Worm (Caenorhabditis elegans) whole organism, dauer: ENCODE results near the gene nra-1.
"Not testable (repeated sequence)": the region's sequence is repeated elsewhere in the genome, so short reads cannot be mapped to it uniquely, and the experiment has no call there.

Experiments
- unc-62 ChIP-seq: sonication (generic microtip); optimal IDR thresholded peaks from 2 replicates; lab custom pipeline; 2017; ENCODE audit warnings: missing biosample characterization, missing genetic modification reagents, missing genetic modification characterization

nra-1 gene

ce11 chrIV:17284099-17284498 lies at the start of gene nra-1:
nra-1 (minus strand) TSS chrIV:17284199.
- TF ChIP-seq unc-62 (GFP tag; lab: Kevin White, UChicago): no peak

DNA sequence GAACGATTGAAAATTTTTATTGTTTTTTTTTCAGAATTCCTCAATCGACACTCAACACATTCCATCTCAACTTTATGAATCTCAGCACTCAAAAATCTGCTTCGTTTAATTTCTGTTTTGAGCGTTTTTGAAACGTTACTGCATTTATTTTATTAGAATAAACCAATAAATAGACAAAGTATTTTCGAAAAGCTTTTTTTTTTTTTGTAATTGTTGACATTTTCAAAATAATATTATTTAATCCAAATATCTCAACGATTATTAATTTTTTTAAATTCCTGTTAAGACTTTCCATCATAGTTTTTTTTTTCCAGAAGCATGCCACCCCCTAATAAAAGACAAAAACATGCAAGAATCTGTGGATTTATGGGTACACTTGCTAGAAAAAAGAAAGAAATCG lies 48.3 kb upstream of the nra-1 start, which contains the start of gene C49C3.7:
Gene C49C3.7, plus strand, starts transcription at position 301 of the 400 bp plus-strand sequence.
- no peak for TF ChIP-seq unc-62 (GFP tag; lab: Kevin White, UChicago)

ce11 chrIV:17331100-17331577 lies 47.1 kb upstream of the nra-1 start, which contains the start of gene C49C3.6:
C49C3.6 (plus strand) TSS chrIV:17331527.
- TF ChIP-seq unc-62 (GFP tag; lab: Kevin White, UChicago): no peak

ce11 chrIV:17328834-17329233 lies 44.8 kb upstream of the nra-1 start, which contains the start of gene ceh-88:
ceh-88 (plus strand) TSS chrIV:17329188.
- TF ChIP-seq unc-62 (GFP tag; lab: Kevin White, UChicago): no peak

DNA sequence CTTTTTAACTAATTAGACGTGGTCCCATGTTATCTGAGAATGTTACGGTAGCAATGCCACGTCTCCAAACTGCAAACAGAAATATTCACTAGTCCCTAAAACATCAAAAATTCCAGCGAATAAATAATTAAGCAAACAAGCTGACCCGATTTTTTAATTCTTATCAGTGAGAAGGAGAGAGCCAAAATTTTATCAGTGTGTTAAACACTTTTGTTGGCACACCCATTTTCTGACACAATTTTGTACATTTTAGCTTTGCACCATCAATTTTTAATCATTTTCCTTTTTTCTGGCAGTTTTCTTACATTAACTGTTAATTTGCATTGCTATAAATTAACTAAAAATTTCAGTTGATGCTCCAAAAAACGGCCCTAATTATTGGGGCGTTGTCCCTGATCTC lies 36.4 kb upstream of the nra-1 start, which contains the start of gene C49C3.4:
Gene C49C3.4, plus strand, starts transcription at position 351 of the 400 bp plus-strand sequence.
- TF ChIP-seq unc-62 (GFP tag; lab: Kevin White, UChicago): no peak

DNA sequence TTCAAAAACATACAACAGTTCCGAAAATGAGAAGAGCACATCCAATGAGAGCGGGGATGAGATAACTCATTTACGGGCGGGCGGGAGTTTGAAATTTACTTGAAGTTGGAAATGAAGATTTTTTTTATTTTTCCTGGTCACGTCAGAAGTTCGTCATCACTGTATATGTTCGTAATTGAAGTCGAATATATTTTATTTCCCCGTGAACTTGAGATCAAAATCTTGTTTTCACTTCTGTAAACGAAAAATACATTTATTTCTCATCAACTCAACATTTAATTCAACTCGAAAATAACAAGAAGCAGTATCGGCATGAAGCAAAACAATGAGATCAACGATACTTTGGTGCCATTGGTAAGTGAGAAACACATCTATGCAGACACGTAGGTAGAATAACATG lies 32.4 kb upstream of the nra-1 start, which contains the start of gene C49C3.20:
Gene C49C3.20, minus strand, starts transcription at position 101 of the 400 bp plus-strand sequence.
- no peak for TF ChIP-seq unc-62 (GFP tag; lab: Kevin White, UChicago)

DNA sequence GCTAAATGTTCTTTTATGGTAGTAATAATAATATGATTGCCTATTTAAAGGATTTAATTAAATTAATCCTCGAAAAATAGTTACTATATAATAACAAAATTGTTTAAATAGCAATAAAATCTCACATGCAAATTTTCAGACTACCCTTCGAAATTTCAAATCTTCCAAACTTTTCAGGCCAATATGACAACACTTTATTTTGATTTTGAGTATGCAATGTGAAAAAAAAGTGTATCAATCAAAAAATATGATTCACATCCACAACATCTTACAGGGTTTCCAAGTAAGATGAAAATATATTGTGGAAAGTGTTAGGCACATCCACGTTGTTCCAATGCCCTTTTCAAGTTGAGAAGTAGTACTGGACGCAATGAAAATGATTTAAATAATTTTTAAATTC lies 27.8 kb upstream of the nra-1 start, which contains the start of gene snf-9:
Gene snf-9, plus strand, starts transcription at position 301 of the 400 bp plus-strand sequence.
- no peak for TF ChIP-seq unc-62 (GFP tag; lab: Kevin White, UChicago)

ce11 chrIV:17308211-17308610 lies 24.2 kb upstream of the nra-1 start, which contains the start of gene T28F3.9:
T28F3.9 (plus strand) TSS chrIV:17308511.
- TF ChIP-seq unc-62 (GFP tag; lab: Kevin White, UChicago): no peak

ce11 chrIV:17307223-17307622 lies 23.2 kb upstream of the nra-1 start, which contains the start of gene T28F3.8:
T28F3.8 (minus strand) TSS chrIV:17307323.
- not testable (repeated sequence) for TF ChIP-seq unc-62 (GFP tag; lab: Kevin White, UChicago)

- TF ChIP-seq unc-62 (GFP tag; lab: Kevin White, UChicago): no peak
Observed at ce11 chrIV:17301933-17302332, 17.9 kb upstream of the nra-1 start, which contains the start of gene ifta-2. ifta-2 (minus strand) TSS chrIV:17302033.

DNA sequence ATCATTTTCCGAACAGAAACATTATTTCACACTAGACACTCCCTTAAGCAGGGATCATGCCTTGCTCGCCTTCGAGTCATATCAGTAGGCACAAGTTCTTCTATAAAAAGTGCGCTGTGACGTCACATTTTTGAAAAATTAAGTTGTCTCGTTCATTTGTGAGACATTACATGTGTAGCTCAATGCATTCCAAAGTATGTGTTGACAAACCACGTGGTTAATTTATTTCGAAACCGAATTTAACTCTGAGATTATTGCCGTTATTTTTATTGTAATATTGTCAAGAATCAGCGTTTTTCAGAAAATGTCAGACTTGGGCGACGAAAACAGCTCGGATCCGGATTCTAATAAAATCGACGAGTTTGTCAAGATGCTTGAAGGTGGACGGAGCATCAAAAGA lies 10.5 kb upstream of the nra-1 start, which contains the start of gene T28F3.5:
Gene T28F3.5, plus strand, starts transcription at position 301 of the 400 bp plus-strand sequence.
- no peak for TF ChIP-seq unc-62 (GFP tag; lab: Kevin White, UChicago)

DNA sequence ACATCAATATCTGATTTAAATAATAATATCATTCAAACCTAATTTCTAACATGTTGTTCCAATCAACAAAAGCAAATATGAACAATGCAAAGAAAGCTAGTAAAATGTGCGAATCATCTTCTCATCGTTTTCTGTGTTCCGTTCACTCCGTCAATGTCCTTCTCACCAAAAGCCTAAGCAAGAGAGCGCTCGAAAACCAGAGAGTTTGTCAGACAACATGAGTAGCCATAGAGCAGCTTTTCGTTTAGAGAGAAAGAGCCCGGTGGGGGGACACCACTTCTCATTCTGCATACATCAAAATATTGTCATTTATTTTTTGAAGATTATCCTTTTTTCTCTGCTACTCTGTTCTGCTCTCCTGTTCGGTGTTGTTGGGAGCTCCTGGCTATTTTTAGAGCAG lies 9.7 kb upstream of the nra-1 start:
- no peak for TF ChIP-seq unc-62 (GFP tag; lab: Kevin White, UChicago)

DNA sequence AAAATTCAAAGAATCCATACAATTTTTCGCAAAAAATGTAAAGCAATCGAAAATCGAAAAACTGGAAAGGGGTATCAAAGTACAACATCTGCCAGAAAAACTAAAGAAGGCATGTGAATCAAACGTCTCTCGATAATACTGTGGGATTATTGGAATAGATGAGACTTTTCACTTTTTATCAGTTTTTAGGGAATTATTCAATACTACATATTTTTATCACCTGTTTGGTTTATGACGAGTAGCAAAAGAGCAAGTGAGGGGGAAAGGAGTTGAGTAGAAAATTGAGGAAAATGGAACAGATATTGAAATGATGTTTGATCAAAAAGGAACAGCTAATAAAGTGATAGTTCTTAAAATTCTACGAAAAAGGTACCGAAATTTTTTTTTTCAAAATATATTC lies 9.1 kb upstream of the nra-1 start:
- no peak for TF ChIP-seq unc-62 (GFP tag; lab: Kevin White, UChicago)

ce11 chrIV:17292350-17292749 lies 8.4 kb upstream of the nra-1 start:
- TF ChIP-seq unc-62 (GFP tag; lab: Kevin White, UChicago): no peak

- TF ChIP-seq unc-62 (GFP tag; lab: Kevin White, UChicago): no peak
Observed at ce11 chrIV:17291629-17292199, 7.7 kb upstream of the nra-1 start, which contains the start of the genes T28F3.11 and slc-17.4. T28F3.11 (minus strand) TSS chrIV:17291679. slc-17.4 (minus strand) TSS chrIV:17291733.

- no peak for TF ChIP-seq unc-62 (GFP tag; lab: Kevin White, UChicago)
Observed at ce11 chrIV:17287908-17288675, 4.1 kb upstream of the nra-1 start, which contains the start of gene zipt-7.1. zipt-7.1 (minus strand) TSS chrIV:17288139.
